Worm (Caenorhabditis elegans) whole organism, L4 larva: ENCODE data around the gene npp-15.
"Not testable (repeated sequence)": the region's sequence is repeated elsewhere in the genome, so short reads cannot be mapped to it uniquely, and the experiment has no call there.

Experiments used
- F26F4.8 ChIP-seq: fragments of 200-800 bp; sonication (Bioruptor generic); conservative IDR thresholded peaks from 2 replicates; pipeline ENCODE4 v1.3.6; 2022; ENCODE audit warnings: missing genetic modification characterization, missing compliant biosample characterization
- F44E2.7 ChIP-seq: fragments of 200-800 bp; sonication (Bioruptor generic); IDR thresholded peaks from 2 replicates; pipeline ENCODE4 v2.1.2; 2022; ENCODE audit warnings: missing genetic modification characterization, missing compliant biosample characterization
- T26A8.4 ChIP-seq: fragments of 200-800 bp; sonication (Bioruptor generic); IDR thresholded peaks from 2 replicates; pipeline ENCODE4 v1.3.6; 2022; ENCODE audit warnings: missing genetic modification characterization, missing compliant biosample characterization
- Y105C5A.15 ChIP-seq: fragments of 200-800 bp; sonication (Bioruptor generic); IDR thresholded peaks from 2 replicates; pipeline ENCODE4 v1.3.6; 2022; ENCODE audit warnings: missing genetic modification characterization, missing compliant biosample characterization
- Y48G9A.11 ChIP-seq: fragments of 200-800 bp; sonication (Bioruptor generic); IDR thresholded peaks from 2 replicates; pipeline ENCODE4 v1.3.6; 2022; ENCODE audit warnings: missing genetic modification reagents, missing genetic modification characterization, missing compliant biosample characterization
- Y75B8A.6 ChIP-seq: fragments of 200-800 bp; sonication (Bioruptor generic); IDR thresholded peaks from 2 replicates; pipeline ENCODE4 v1.3.6; 2022; ENCODE audit warnings: missing genetic modification reagents, missing genetic modification characterization, missing compliant biosample characterization
- ZK337.2 ChIP-seq: fragments of 200-800 bp; sonication (Bioruptor generic); IDR thresholded peaks from 2 replicates; pipeline ENCODE4 v1.3.6; 2022; ENCODE audit warnings: missing genetic modification reagents, missing genetic modification characterization, missing compliant biosample characterization
- arid-1 ChIP-seq: fragments of 200-800 bp; sonication (Bioruptor generic); conservative IDR thresholded peaks from 2 replicates; pipeline ENCODE4 v1.3.6; 2022; ENCODE audit warnings: missing genetic modification reagents, missing genetic modification characterization, missing compliant biosample characterization
- ceh-20 ChIP-seq: fragments of 200-800 bp; sonication (Bioruptor generic); IDR thresholded peaks from 2 replicates; pipeline ENCODE4 v1.3.6; 2022; ENCODE audit warnings: missing genetic modification reagents, missing genetic modification characterization, missing compliant biosample characterization
- ceh-82 ChIP-seq: sonication (generic microtip); optimal IDR thresholded peaks from 2 replicates; lab custom pipeline; 2017; ENCODE audit warnings: missing biosample characterization, missing genetic modification characterization
- ctbp-1 ChIP-seq: fragments of 200-800 bp; sonication (Bioruptor generic); IDR thresholded peaks from 2 replicates; pipeline ENCODE4 v1.3.6; 2022; ENCODE audit warnings: missing genetic modification reagents, missing genetic modification characterization, missing compliant biosample characterization
- daf-12 ChIP-seq: fragments of 150-350 bp; optimal IDR thresholded peaks from 2 replicates; lab custom pipeline; 2014; ENCODE audit warnings: missing biosample characterization, missing genetic modification reagents, missing genetic modification characterization
- dmd-8 ChIP-seq: fragments of 200-800 bp; sonication (Bioruptor generic); IDR thresholded peaks from 2 replicates; pipeline ENCODE4 v1.3.6; 2022; ENCODE audit warnings: missing genetic modification characterization, missing compliant biosample characterization
- dve-1 ChIP-seq: sonication (generic microtip); optimal IDR thresholded peaks from 2 replicates; lab custom pipeline; 2017; ENCODE audit warnings: antibody characterized with exemption, mild to moderate bottlenecking, missing genetic modification characterization, missing compliant biosample characterization; ENCODE audit not compliant: insufficient read depth
- egl-27 ChIP-seq: sonication (generic microtip); optimal IDR thresholded peaks from 3 replicates; lab custom pipeline; 2017; ENCODE audit warnings: missing biosample characterization, missing genetic modification reagents, missing genetic modification characterization
- egl-43 ChIP-seq: fragments of 200-800 bp; sonication (Bioruptor generic); IDR thresholded peaks from 2 replicates; pipeline ENCODE4 v1.3.6; 2022; ENCODE audit warnings: missing genetic modification reagents, missing genetic modification characterization, missing compliant biosample characterization
- hlh-30 ChIP-seq: sonication (generic microtip); optimal IDR thresholded peaks from 2 replicates; lab custom pipeline; 2017; ENCODE audit warnings: antibody characterized with exemption, mild to moderate bottlenecking, missing genetic modification characterization, missing compliant biosample characterization; ENCODE audit not compliant: insufficient read depth
- lim-7 ChIP-seq: fragments of 200-800 bp; sonication (Bioruptor generic); IDR thresholded peaks from 2 replicates; pipeline ENCODE4 v1.3.6; 2022; ENCODE audit warnings: missing genetic modification characterization, missing compliant biosample characterization
- lin-1 ChIP-seq: fragments of 200-800 bp; sonication (Bioruptor generic); IDR thresholded peaks from 2 replicates; pipeline ENCODE4 v1.3.6; 2022; ENCODE audit warnings: missing genetic modification reagents, missing genetic modification characterization, missing compliant biosample characterization
- lin-29 ChIP-seq: fragments of 200-800 bp; sonication (Bioruptor generic); IDR thresholded peaks from 2 replicates; pipeline ENCODE4 v1.3.6; 2022; ENCODE audit warnings: missing genetic modification reagents, missing genetic modification characterization, missing compliant biosample characterization
- lin-38 ChIP-seq: fragments of 200-800 bp; sonication (Bioruptor generic); IDR thresholded peaks from 2 replicates; pipeline ENCODE4 v1.3.6; 2022; ENCODE audit warnings: missing genetic modification reagents, missing genetic modification characterization, missing compliant biosample characterization
- lsy-2 ChIP-seq, 2 experiments: fragments of 150-350 bp in 1 of 2; sonication (generic microtip) in 1 of 2; optimal IDR thresholded peaks; 2 replicates each; lab custom pipeline; 2014 to 2017; ENCODE audit warnings: missing biosample characterization in 2 of 2, missing genetic modification characterization in 2 of 2
- madf-5 ChIP-seq, 2 experiments: fragments of 200-800 bp; sonication (Bioruptor generic); IDR thresholded peaks; 2 replicates each; pipeline ENCODE4 v1.3.6; 2022; ENCODE audit warnings: missing compliant biosample characterization in 2 of 2, missing genetic modification characterization in 2 of 2
- mdl-1 ChIP-seq, 2 experiments: fragments of 150-350 bp in 1 of 2; sonication (generic microtip) in 1 of 2; optimal IDR thresholded peaks; 2 replicates each; lab custom pipeline; 2014 to 2017; ENCODE audit warnings: missing biosample characterization in 2 of 2, missing genetic modification characterization in 2 of 2
- mdt-29 ChIP-seq: fragments of 200-800 bp; sonication (Bioruptor generic); IDR thresholded peaks from 2 replicates; pipeline ENCODE4 v1.3.6; 2022; ENCODE audit warnings: missing genetic modification reagents, missing genetic modification characterization, missing compliant biosample characterization
- mep-1 ChIP-seq: fragments of 150-350 bp; sonication (generic microtip); optimal IDR thresholded peaks from 3 replicates; lab custom pipeline; 2014; ENCODE audit warnings: missing biosample characterization, missing genetic modification characterization
- mes-2 ChIP-seq: sonication (generic microtip); optimal IDR thresholded peaks from 2 replicates; lab custom pipeline; 2016; ENCODE audit warnings: missing genotype, mild to moderate bottlenecking, missing genetic modification characterization, missing compliant biosample characterization; ENCODE audit not compliant: poor library complexity, severe bottlenecking
- mxl-2 ChIP-seq: fragments of 200-800 bp; sonication (Bioruptor generic); conservative IDR thresholded peaks from 2 replicates; pipeline ENCODE4 v1.3.6; 2022; ENCODE audit warnings: missing genetic modification reagents, missing genetic modification characterization, missing compliant biosample characterization
- nhr-11 ChIP-seq: fragments of 150-350 bp; optimal IDR thresholded peaks from 2 replicates; lab custom pipeline; 2014; ENCODE audit warnings: missing biosample characterization, missing genetic modification characterization
- nhr-41 ChIP-seq: fragments of 200-800 bp; sonication (Bioruptor generic); IDR thresholded peaks from 2 replicates; pipeline ENCODE4 v1.3.6; 2022; ENCODE audit warnings: missing genetic modification reagents, missing genetic modification characterization, missing compliant biosample characterization
- nhr-48 ChIP-seq: sonication (generic microtip); optimal IDR thresholded peaks from 2 replicates; lab custom pipeline; 2016; ENCODE audit warnings: mild to moderate bottlenecking, missing genetic modification characterization, missing compliant biosample characterization
- nhr-77 ChIP-seq: fragments of 150-350 bp; optimal IDR thresholded peaks from 2 replicates; lab custom pipeline; 2014; ENCODE audit warnings: missing biosample characterization, missing genetic modification characterization
- pha-4 ChIP-seq, 2 experiments: fragments of 150-350 bp in 1 of 2; fragments of 200-800 bp in 1 of 2; sonication (Bioruptor generic) in 1 of 2; IDR thresholded peaks in 1 of 2; optimal IDR thresholded peaks in 1 of 2; 2 replicates each; pipeline versions ENCODE4 v1.3.6 to Lab custom; 2014 to 2022; ENCODE audit warnings: missing genetic modification characterization in 2 of 2, missing genetic modification reagents in 2 of 2, missing biosample characterization in 1 of 2, missing compliant biosample characterization in 1 of 2
- php-3 ChIP-seq: fragments of 200-800 bp; sonication (Bioruptor generic); IDR thresholded peaks from 2 replicates; pipeline ENCODE4 v1.3.6; 2022; ENCODE audit warnings: missing genetic modification reagents, missing genetic modification characterization, missing compliant biosample characterization
- rbr-2 ChIP-seq: sonication (generic microtip); optimal IDR thresholded peaks from 2 replicates; lab custom pipeline; 2016; ENCODE audit warnings: missing genotype, missing genetic modification characterization, missing compliant biosample characterization
- saeg-2 ChIP-seq: fragments of 200-800 bp; sonication (Bioruptor generic); IDR thresholded peaks from 2 replicates; pipeline ENCODE4 v1.3.6; 2022; ENCODE audit warnings: missing genetic modification reagents, missing genetic modification characterization, missing compliant biosample characterization
- snpc-1.2 ChIP-seq: fragments of 200-800 bp; sonication (Bioruptor generic); IDR thresholded peaks from 2 replicates; pipeline ENCODE4 v1.3.6; 2022; ENCODE audit warnings: missing genetic modification reagents, missing genetic modification characterization, missing compliant biosample characterization
- vab-7 ChIP-seq: fragments of 200-800 bp; sonication (Bioruptor generic); IDR thresholded peaks from 2 replicates; pipeline ENCODE4 v1.3.6; 2022; ENCODE audit warnings: missing genetic modification reagents, missing genetic modification characterization, missing compliant biosample characterization
- zfp-2 ChIP-seq: sonication (generic microtip); optimal IDR thresholded peaks from 2 replicates; lab custom pipeline; 2016; ENCODE audit warnings: mild to moderate bottlenecking, missing genetic modification characterization, missing compliant biosample characterization

Gene npp-15

ce11 chrIII:7953208-7953607, 24.4 kb downstream of the npp-15 start, which contains the start of gene let-754:
Gene let-754, minus strand, starts transcription at chrIII:7953308.
- TF ChIP-seq ceh-82 (tag; lab: Kevin White, UChicago), result no peak
- TF ChIP-seq daf-12, result no peak
- no peak for TF ChIP-seq lim-7
- TF ChIP-seq nhr-77 (tag; lab: Kevin White, UChicago), result no peak
- no peak for TF ChIP-seq egl-27 (tag; lab: Kevin White, UChicago)
- no peak for TF ChIP-seq lin-1 (GFP tag; lab: Robert Waterston, UW)
- TF ChIP-seq nhr-11 (tag; lab: Kevin White, UChicago), result no peak

ce11 chrIII:7953688-7954313, 25.0 kb downstream of the npp-15 start:
- TF ChIP-seq nhr-41 (peak; percentile 68; the same call in 1 of the 2 replicates), saeg-2 (GFP tag; lab: Robert Waterston, UW) (0 out of 2 replicates have a peak, but pooled peaks have one; percentile 55), mxl-2 (GFP tag; lab: Robert Waterston, UW) (0 out of 2 replicates have a peak, but pooled peaks have one; percentile 43), Y48G9A.11 (GFP tag; lab: Robert Waterston, UW) (peak; percentile 78), Y75B8A.6 (GFP tag; lab: Robert Waterston, UW) (0 out of 2 replicates have a peak, but pooled peaks have one; percentile 31), vab-7 (peak; percentile 69), pha-4 (GFP tag; IDR thresholded peaks at IDR 0.05; lab: Robert Waterston, UW) (peak; percentile 64; the same call in 1 of the 2 replicates), mdt-29 (GFP tag; lab: Robert Waterston, UW) (peak; percentile 51; the same call in 1 of the 2 replicates), madf-5 (GFP tag; IDR thresholded peaks at IDR 0.05; lab: Robert Waterston, UW) (peak in 1 of 2 experiments; percentile 68; a peak in 2 of 4 replicates), ceh-20 (0 out of 2 replicates have a peak, but pooled peaks have one; percentile 19), ctbp-1 (GFP tag; lab: Robert Waterston, UW) (peak; percentile 50; the same call in 1 of the 2 replicates), dmd-8 (GFP tag; lab: Robert Waterston, UW) (peak; percentile 87), F44E2.7 (GFP tag; lab: Robert Waterston, UW) (peak; percentile 70; the same call in 1 of the 2 replicates), F26F4.8 (GFP tag; lab: Robert Waterston, UW) (peak; percentile 95), T26A8.4 (GFP tag; lab: Robert Waterston, UW) (0 out of 2 replicates have a peak, but pooled peaks have one; percentile 27), lim-7 (peak; percentile 79), egl-43 (GFP tag; lab: Robert Waterston, UW) (peak; percentile 77), Y105C5A.15 (GFP tag; lab: Robert Waterston, UW) (0 out of 2 replicates have a peak, but pooled peaks have one; percentile 66), arid-1 (GFP tag; lab: Robert Waterston, UW) (peak; percentile 71; the same call in 1 of the 2 replicates), ZK337.2 (0 out of 2 replicates have a peak, but pooled peaks have one; percentile 46), snpc-1.2 (GFP tag; lab: Robert Waterston, UW) (peak; percentile 71), lin-38 (peak; percentile 72)
- TF ChIP-seq pha-4 (tag; optimal IDR thresholded peaks at IDR 0.05; lab: Kevin White, UChicago), result not testable (repeated sequence)

DNA sequence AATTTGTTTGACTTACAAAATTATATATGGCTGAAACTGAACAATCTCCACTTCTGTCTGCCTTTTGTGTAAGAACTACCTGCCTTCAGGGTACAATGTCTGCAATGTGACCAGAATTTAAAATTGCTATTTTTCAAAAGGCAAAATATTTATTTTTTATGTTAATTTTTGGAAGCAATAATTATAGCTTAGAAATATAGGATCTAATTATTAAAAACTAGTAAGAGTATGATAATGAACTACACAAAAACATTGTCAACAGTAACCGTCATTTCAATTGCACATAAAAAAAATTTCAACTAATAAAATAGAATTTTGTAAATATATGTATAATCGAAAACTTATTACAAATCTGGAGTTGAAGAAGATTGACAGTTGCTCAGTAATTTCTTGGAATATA, 28.1 kb downstream of the npp-15 start, which contains the start of gene C29E4.9:
Gene C29E4.9 (minus strand): TSS at position 101 of the 400 bp plus-strand sequence.
- TF ChIP-seq mdl-1 (tag; optimal IDR thresholded peaks at IDR 0.05; lab: Kevin White, UChicago) (no peak), egl-27 (tag; lab: Kevin White, UChicago) (no peak), egl-43 (GFP tag; lab: Robert Waterston, UW) (no peak), nhr-48 (tag; lab: Kevin White, UChicago) (no peak)

ce11 chrIII:7958085-7958484, 29.2 kb downstream of the npp-15 start, which contains the start of gene C29E4.11:
Gene C29E4.11, minus strand, starts transcription at chrIII:7958114.
- TF ChIP-seq zfp-2 (tag; lab: Kevin White, UChicago) (no peak), rbr-2 (tag; lab: Kevin White, UChicago) (no peak), mep-1 (no peak), ctbp-1 (GFP tag; lab: Robert Waterston, UW) (no peak), lin-38 (no peak), hlh-30 (peak; percentile 5), mes-2 (tag; lab: Kevin White, UChicago) (no peak), ceh-82 (tag; lab: Kevin White, UChicago) (no peak), lsy-2 (tag; optimal IDR thresholded peaks at IDR 0.05; lab: Kevin White, UChicago) (peak in 1 of 2 experiments; percentile 41), php-3 (GFP tag; lab: Robert Waterston, UW) (no peak), pha-4 (GFP tag; IDR thresholded peaks at IDR 0.05; lab: Robert Waterston, UW) (no peak), pha-4 (tag; optimal IDR thresholded peaks at IDR 0.05; lab: Kevin White, UChicago) (no peak), lin-29 (GFP tag; lab: Robert Waterston, UW) (no peak), dve-1 (tag; lab: Kevin White, UChicago) (peak; percentile 15)
